Fruit fly (Drosophila melanogaster): ENCODE data around the gene Pfdn1.

Gene Pfdn1

dm6 chr2L:6062382-6063082 lies 6.3 kb upstream of the Pfdn1 start, which contains the start of the genes ND-51 and CG13994 (continued):
- TF ChIP-seq Pdp1 (GFP tag; optimal IDR thresholded peaks at IDR 0.05) (peak; percentile 90 to 94), Hmr (GFP tag; optimal IDR thresholded peaks at IDR 0.05) (peak; percentile 82), amos (GFP tag; IDR thresholded peaks at IDR 0.05; ENCODE audit: partially characterized antibody) (no peak), slp2 (GFP tag; optimal IDR thresholded peaks at IDR 0.05) (peak; percentile 67), Hr3 (GFP tag; optimal IDR thresholded peaks at IDR 0.05) (peak; percentile 78), sd (tag; optimal IDR thresholded peaks at IDR 0.05) (no peak), tx (GFP tag; optimal IDR thresholded peaks at IDR 0.05) (peak; percentile 88), Mes4 (GFP tag; optimal IDR thresholded peaks at IDR 0.05) (peak; percentile 80), gcm2 (GFP tag; optimal IDR thresholded peaks at IDR 0.05) (peak; percentile 2), CG16813 (GFP tag; IDR thresholded peaks at IDR 0.05; ENCODE audit: partially characterized antibody) (no peak), CG16863 (GFP tag; optimal IDR thresholded peaks at IDR 0.05) (peak; percentile 79), CG13424 (tag; optimal IDR thresholded peaks at IDR 0.05) (peak; percentile 82), CG12659 (GFP tag; optimal IDR thresholded peaks at IDR 0.05) (peak; percentile 93), CG16815 (GFP tag; optimal IDR thresholded peaks at IDR 0.05) (peak; percentile 54), Hand (GFP tag; optimal IDR thresholded peaks at IDR 0.05) (no peak), br (optimal IDR thresholded peaks at IDR 0.05) (no peak), tap (tag; optimal IDR thresholded peaks at IDR 0.05) (no peak), kni (GFP tag; optimal IDR thresholded peaks at IDR 0.05) (peak; percentile 75), CG3281 (GFP tag; optimal IDR thresholded peaks at IDR 0.05) (peak; percentile 80), CG4730 (GFP tag; IDR thresholded peaks at IDR 0.05) (peak; percentile 73), CG11093 (GFP tag; IDR thresholded peaks at IDR 0.05) (peak; percentile 71; the same call in 2 of the 3 replicates), CG10654 (GFP tag; optimal IDR thresholded peaks at IDR 0.05) (peak; percentile 86), CG4707 (GFP tag; optimal IDR thresholded peaks at IDR 0.05) (no peak), D19B (GFP tag; optimal IDR thresholded peaks at IDR 0.05) (peak; percentile 63), CG6689 (GFP tag; IDR thresholded peaks at IDR 0.05) (peak; percentile 80), CG9437 (GFP tag; optimal IDR thresholded peaks at IDR 0.05) (peak; percentile 55), dm (GFP tag; optimal IDR thresholded peaks at IDR 0.05) (peak; percentile 70), CG32767 (GFP tag; IDR thresholded peaks at IDR 0.05) (peak; percentile 59; the same call in 1 of the 2 replicates), abd-A (tag; optimal IDR thresholded peaks at IDR 0.05) (no peak), scrt (GFP tag; optimal IDR thresholded peaks at IDR 0.05) (peak; percentile 70), esg (GFP tag; conservative IDR thresholded peaks at IDR 0.05) (peak; percentile 73), cwo (GFP tag; optimal IDR thresholded peaks at IDR 0.05) (peak; percentile 70), NfI (GFP tag; optimal IDR thresholded peaks at IDR 0.05) (peak; percentile 87), sob (GFP tag; IDR thresholded peaks at IDR 0.05) (peak; percentile 91), CG1233 (GFP tag; optimal IDR thresholded peaks at IDR 0.05) (peak; percentile 51), hkb (optimal IDR thresholded peaks at IDR 0.05) (no peak), hkb (GFP tag; IDR thresholded peaks at IDR 0.05) (peak; percentile 84), CG15269 (tag; optimal IDR thresholded peaks at IDR 0.05) (peak; percentile 83), usp (GFP tag; optimal IDR thresholded peaks at IDR 0.05) (no peak), CG6765 (GFP tag; optimal IDR thresholded peaks at IDR 0.05) (no peak), CG9215 (GFP tag; IDR thresholded peaks at IDR 0.05) (peak; percentile 75), Ptx1 (GFP tag; IDR thresholded peaks at IDR 0.05) (peak; percentile 88), BEAF-32 (GFP tag; optimal IDR thresholded peaks at IDR 0.05) (peak; percentile 58), danr (GFP tag; IDR thresholded peaks at IDR 0.05) (no peak), Six4 (GFP tag; optimal IDR thresholded peaks at IDR 0.05) (peak; percentile 78), CG12769 (tag; optimal IDR thresholded peaks at IDR 0.05) (no peak), NK7.1 (GFP tag; optimal IDR thresholded peaks at IDR 0.05) (peak; percentile 57), gcm (GFP tag; optimal IDR thresholded peaks at IDR 0.05) (peak; percentile 41), exex (tag; optimal IDR thresholded peaks at IDR 0.05) (peak; percentile 73), CG8281 (tag; optimal IDR thresholded peaks at IDR 0.05) (peak; percentile 34)

Data from whole organism, embryonic.